Worm (Caenorhabditis elegans) whole organism, late embryonic: ENCODE measurements around the gene lido-11.

Experiments used
- ama-1 ChIP-seq: fragments of 150-350 bp; optimal IDR thresholded peaks from 2 replicates; lab custom pipeline; 2014
- ceh-14 ChIP-seq: sonication (generic microtip); optimal IDR thresholded peaks from 2 replicates; lab custom pipeline; 2016; ENCODE audit warnings: missing genotype, missing genetic modification characterization, missing compliant biosample characterization
- tbx-2 ChIP-seq: sonication (generic microtip); optimal IDR thresholded peaks from 2 replicates; lab custom pipeline; 2016; ENCODE audit warnings: missing genetic modification characterization, missing compliant biosample characterization

DNA sequence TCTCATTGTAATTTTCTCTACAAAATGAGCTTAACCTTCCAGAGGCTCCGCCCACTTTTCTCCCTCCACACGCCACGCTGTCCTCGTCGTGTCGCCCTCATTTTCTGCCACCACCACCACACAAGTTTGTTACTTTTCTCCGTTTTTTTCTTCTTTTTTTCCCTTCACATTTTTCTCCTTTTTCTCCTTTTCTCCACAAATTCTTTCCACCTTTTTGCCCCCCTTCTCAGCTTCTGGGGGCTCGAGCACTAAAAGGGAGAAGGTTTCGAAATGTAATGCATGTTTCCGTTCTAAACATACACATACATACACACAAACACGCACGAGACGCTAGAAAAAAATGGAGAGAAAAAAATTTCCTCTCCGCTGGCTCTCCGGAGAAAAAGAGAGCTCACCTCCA, 27.2 kb upstream of the lido-11 start, which contains the start of gene nhr-88:
- no peak for TF ChIP-seq tbx-2 (tag; lab: Kevin White, UChicago)
- no peak for TF ChIP-seq ceh-14 (tag; lab: Kevin White, UChicago)
- TF ChIP-seq ama-1 (lab: Kevin White, UChicago): no peak
